Fruit fly (Drosophila melanogaster) whole organism, embryonic: ENCODE results near the gene CG17329.

Experiments
- CG10979 ChIP-seq: fragments of 200-800 bp; sonication (Bioruptor generic); optimal IDR thresholded peaks from 2 replicates; lab custom pipeline; 2018; ENCODE audit warnings: missing biosample characterization, mild to moderate bottlenecking, missing genetic modification characterization, moderate library complexity
- CG11504 ChIP-seq: fragments of 200-800 bp; sonication (Bioruptor generic); optimal IDR thresholded peaks from 3 replicates; lab custom pipeline; 2019; ENCODE audit warnings: missing biosample characterization, mild to moderate bottlenecking, missing genetic modification characterization, moderate library complexity
- CG17612 ChIP-seq: fragments of 200-800 bp; sonication (Bioruptor generic); IDR thresholded peaks from 2 replicates; pipeline ENCODE4 v1.3.6; 2022; ENCODE audit warnings: missing biosample characterization, missing genetic modification characterization
- CG1832 ChIP-seq: fragments of 200-800 bp; sonication (Bioruptor generic); optimal IDR thresholded peaks from 2 replicates; lab custom pipeline; 2017; ENCODE audit warnings: missing biosample characterization, mild to moderate bottlenecking, missing genetic modification characterization, inconsistent platforms
- CG2199 ChIP-seq: fragments of 200-800 bp; sonication (Bioruptor generic); IDR thresholded peaks from 3 replicates; pipeline ENCODE4 v1.3.6; 2022; ENCODE audit warnings: missing biosample characterization, missing genetic modification characterization
- CG3281 ChIP-seq: fragments of 200-800 bp; sonication (Bioruptor generic); optimal IDR thresholded peaks from 3 replicates; lab custom pipeline; 2017; ENCODE audit warnings: missing biosample characterization, mild to moderate bottlenecking, missing genetic modification characterization
- CG4820 ChIP-seq: fragments of 200-800 bp; sonication (Bioruptor generic); optimal IDR thresholded peaks from 3 replicates; lab custom pipeline; 2016; ENCODE audit warnings: missing biosample characterization, missing genetic modification characterization
- CG6854 ChIP-seq: fragments of 200-800 bp; sonication (Bioruptor generic); optimal IDR thresholded peaks from 3 replicates; lab custom pipeline; 2017; ENCODE audit warnings: missing biosample characterization, mild to moderate bottlenecking, missing genetic modification characterization
- D ChIP-seq, 2 experiments: fragments of 200-800 bp in 1 of 2; fragments of >200 bp in 1 of 2; sonication (Bioruptor generic) in 1 of 2; optimal IDR thresholded peaks; 2 replicates in 1 of 2; 3 replicates in 1 of 2; lab custom pipeline; 2017; ENCODE audit warnings: mild to moderate bottlenecking in 1 of 2, missing biosample characterization in 1 of 2, missing genetic modification characterization in 1 of 2, missing genetic modification reagents in 1 of 2
- Dfd ChIP-seq, 2 experiments: fragments of >200 bp; optimal IDR thresholded peaks; 2 replicates each; lab custom pipeline; 2017; ENCODE audit warnings: missing biosample characterization in 2 of 2, missing genetic modification characterization in 2 of 2
- Doc2 ChIP-seq: fragments of 200-800 bp; sonication (Bioruptor generic); IDR thresholded peaks from 2 replicates; pipeline ENCODE4 v1.3.6; 2022; ENCODE audit warnings: missing biosample characterization, missing genetic modification characterization
- Gsc ChIP-seq: fragments of 200-800 bp; sonication (Bioruptor generic); IDR thresholded peaks from 2 replicates; pipeline ENCODE4 v1.3.6; 2022; ENCODE audit warnings: missing biosample characterization, missing genetic modification characterization
- Gug ChIP-seq: fragments of 200-800 bp; sonication (Bioruptor generic); IDR thresholded peaks from 4 replicates; pipeline ENCODE4 v1.3.6; 2022; ENCODE audit warnings: missing biosample characterization, missing genetic modification characterization
- HLHmδ ChIP-seq: fragments of 200-800 bp; sonication (Bioruptor generic); optimal IDR thresholded peaks from 2 replicates; lab custom pipeline; 2018; ENCODE audit warnings: missing biosample characterization, mild to moderate bottlenecking, missing genetic modification characterization, moderate library complexity
- Hand ChIP-seq: fragments of 200-800 bp; sonication (Bioruptor generic); optimal IDR thresholded peaks from 2 replicates; lab custom pipeline; 2017; ENCODE audit warnings: mild to moderate bottlenecking, missing biosample characterization, missing genetic modification reagents, missing genetic modification characterization
- MTF-1 ChIP-seq: fragments of 200-800 bp; sonication (Bioruptor generic); optimal IDR thresholded peaks from 2 replicates; lab custom pipeline; 2018; ENCODE audit warnings: missing biosample characterization, mild to moderate bottlenecking, missing genetic modification characterization, borderline replicate concordance
- Neu2 ChIP-seq: fragments of 200-800 bp; sonication (Bioruptor generic); optimal IDR thresholded peaks from 3 replicates; lab custom pipeline; 2016; ENCODE audit warnings: missing biosample characterization, missing genetic modification characterization, borderline replicate concordance
- Nf-YA ChIP-seq: fragments of 200-800 bp; sonication (Bioruptor generic); IDR thresholded peaks from 2 replicates; pipeline ENCODE4 v1.3.6; 2022; ENCODE audit warnings: missing biosample characterization, missing genetic modification characterization
- Ssrp ChIP-seq: fragments of 200-800 bp; sonication (Bioruptor generic); optimal IDR thresholded peaks from 2 replicates; lab custom pipeline; 2018; ENCODE audit warnings: missing biosample characterization, mild to moderate bottlenecking, missing genetic modification characterization, moderate library complexity
- Taf1 ChIP-seq: fragments of 200-800 bp; sonication (Bioruptor generic); IDR thresholded peaks from 2 replicates; pipeline ENCODE4 v1.3.6; 2022; ENCODE audit warnings: missing biosample characterization, missing genetic modification characterization
- al ChIP-seq: fragments of 200-800 bp; sonication (Bioruptor generic); IDR thresholded peaks from 2 replicates; pipeline ENCODE4 v1.3.6; 2022; ENCODE audit warnings: missing biosample characterization, missing genetic modification characterization
- btn ChIP-seq: fragments of 200-800 bp; sonication (Bioruptor generic); optimal IDR thresholded peaks from 2 replicates; lab custom pipeline; 2016; ENCODE audit warnings: missing biosample characterization, missing genetic modification characterization
- caup ChIP-seq: fragments of 200-800 bp; sonication (Bioruptor generic); optimal IDR thresholded peaks from 3 replicates; lab custom pipeline; 2017; ENCODE audit warnings: missing biosample characterization, mild to moderate bottlenecking, missing genetic modification characterization, moderate library complexity; ENCODE audit not compliant: severe bottlenecking
- chn ChIP-seq: fragments of 200-800 bp; sonication (Bioruptor generic); optimal IDR thresholded peaks from 2 replicates; lab custom pipeline; 2016; ENCODE audit warnings: missing biosample characterization, missing genetic modification characterization
- corto ChIP-seq: fragments of 200-800 bp; sonication (Bioruptor generic); optimal IDR thresholded peaks from 2 replicates; lab custom pipeline; 2016; ENCODE audit warnings: missing biosample characterization, mild to moderate bottlenecking, missing genetic modification characterization, moderate library complexity
- croc ChIP-seq: fragments of 200-800 bp; sonication (Bioruptor generic); conservative IDR thresholded peaks from 3 replicates; pipeline ENCODE4 v1.3.6; 2022; ENCODE audit warnings: missing biosample characterization, missing genetic modification characterization
- dmrt11E ChIP-seq: fragments of 200-800 bp; sonication (Bioruptor generic); optimal IDR thresholded peaks from 3 replicates; lab custom pipeline; 2018; ENCODE audit warnings: missing biosample characterization, mild to moderate bottlenecking, missing genetic modification characterization, moderate library complexity
- emc ChIP-seq: fragments of 200-800 bp; sonication (Bioruptor generic); optimal IDR thresholded peaks from 2 replicates; lab custom pipeline; 2016; ENCODE audit warnings: missing biosample characterization, missing genetic modification characterization
- ems ChIP-seq: fragments of 200-800 bp; sonication (Bioruptor generic); optimal IDR thresholded peaks from 3 replicates; lab custom pipeline; 2016; ENCODE audit warnings: missing biosample characterization, missing genetic modification characterization
- gfzf ChIP-seq: fragments of 200-800 bp; sonication (Bioruptor generic); optimal IDR thresholded peaks from 2 replicates; lab custom pipeline; 2016; ENCODE audit warnings: missing biosample characterization, mild to moderate bottlenecking, missing genetic modification characterization, moderate library complexity
- gt ChIP-seq: fragments of 200-800 bp; sonication (Bioruptor generic); IDR thresholded peaks from 2 replicates; pipeline ENCODE4 v1.3.6; 2022; ENCODE audit warnings: missing biosample characterization, missing genetic modification characterization
- h ChIP-seq: fragments of >200 bp; optimal IDR thresholded peaks from 2 replicates; lab custom pipeline; 2017
- hkb ChIP-seq, 2 experiments: fragments of 200-800 bp in 1 of 2; fragments of >200 bp in 1 of 2; sonication (Bioruptor generic) in 1 of 2; IDR thresholded peaks in 1 of 2; optimal IDR thresholded peaks in 1 of 2; 2 replicates each; pipeline versions ENCODE4 v1.3.6 to Lab custom; 2017 to 2022; ENCODE audit warnings: missing biosample characterization in 1 of 2, missing genetic modification characterization in 1 of 2
- kni ChIP-seq: fragments of 200-800 bp; sonication (Bioruptor generic); optimal IDR thresholded peaks from 3 replicates; lab custom pipeline; 2017; ENCODE audit warnings: mild to moderate bottlenecking, missing biosample characterization, missing genetic modification reagents, missing genetic modification characterization
- nau ChIP-seq: fragments of 200-800 bp; sonication (Bioruptor generic); optimal IDR thresholded peaks from 3 replicates; lab custom pipeline; 2017; ENCODE audit warnings: missing biosample characterization, mild to moderate bottlenecking, missing genetic modification characterization, missing genetic modification reagents
- nmo ChIP-seq: fragments of 200-800 bp; sonication (Bioruptor generic); optimal IDR thresholded peaks from 2 replicates; lab custom pipeline; 2018; ENCODE audit warnings: missing biosample characterization, mild to moderate bottlenecking, missing genetic modification characterization, moderate library complexity
- odd ChIP-seq: fragments of 200-800 bp; sonication (Bioruptor generic); optimal IDR thresholded peaks from 2 replicates; lab custom pipeline; 2017; ENCODE audit warnings: missing biosample characterization, mild to moderate bottlenecking, missing genetic modification characterization
- otp ChIP-seq: fragments of 200-800 bp; sonication (Bioruptor generic); IDR thresholded peaks from 3 replicates; pipeline ENCODE4, ENCODE4 v1.3.6; 2022; ENCODE audit warnings: missing biosample characterization, missing genetic modification characterization
- pfk ChIP-seq: fragments of 200-800 bp; sonication (Bioruptor generic); optimal IDR thresholded peaks from 2 replicates; lab custom pipeline; 2018; ENCODE audit warnings: missing biosample characterization, mild to moderate bottlenecking, missing genetic modification characterization, moderate library complexity
- pita ChIP-seq: fragments of 200-800 bp; sonication (Bioruptor generic); optimal IDR thresholded peaks from 2 replicates; lab custom pipeline; 2017; ENCODE audit warnings: missing biosample characterization, mild to moderate bottlenecking, missing genetic modification characterization
- rib ChIP-seq: fragments of 200-800 bp; sonication (Bioruptor generic); IDR thresholded peaks from 2 replicates; pipeline ENCODE4 v1.3.6; 2022; ENCODE audit warnings: missing biosample characterization, missing genetic modification characterization
- schlank ChIP-seq: fragments of 200-800 bp; sonication (Bioruptor generic); optimal IDR thresholded peaks from 2 replicates; lab custom pipeline; 2018; ENCODE audit warnings: missing biosample characterization, mild to moderate bottlenecking, missing genetic modification characterization
- tup ChIP-seq: fragments of 200-800 bp; sonication (Bioruptor generic); optimal IDR thresholded peaks from 2 replicates; lab custom pipeline; 2016; ENCODE audit warnings: missing biosample characterization, mild to moderate bottlenecking, missing genetic modification characterization, moderate library complexity
- usp ChIP-seq: fragments of >200 bp; optimal IDR thresholded peaks from 2 replicates; lab custom pipeline; 2017; ENCODE audit warnings: missing biosample characterization, missing genetic modification characterization

CG17329 gene

DNA sequence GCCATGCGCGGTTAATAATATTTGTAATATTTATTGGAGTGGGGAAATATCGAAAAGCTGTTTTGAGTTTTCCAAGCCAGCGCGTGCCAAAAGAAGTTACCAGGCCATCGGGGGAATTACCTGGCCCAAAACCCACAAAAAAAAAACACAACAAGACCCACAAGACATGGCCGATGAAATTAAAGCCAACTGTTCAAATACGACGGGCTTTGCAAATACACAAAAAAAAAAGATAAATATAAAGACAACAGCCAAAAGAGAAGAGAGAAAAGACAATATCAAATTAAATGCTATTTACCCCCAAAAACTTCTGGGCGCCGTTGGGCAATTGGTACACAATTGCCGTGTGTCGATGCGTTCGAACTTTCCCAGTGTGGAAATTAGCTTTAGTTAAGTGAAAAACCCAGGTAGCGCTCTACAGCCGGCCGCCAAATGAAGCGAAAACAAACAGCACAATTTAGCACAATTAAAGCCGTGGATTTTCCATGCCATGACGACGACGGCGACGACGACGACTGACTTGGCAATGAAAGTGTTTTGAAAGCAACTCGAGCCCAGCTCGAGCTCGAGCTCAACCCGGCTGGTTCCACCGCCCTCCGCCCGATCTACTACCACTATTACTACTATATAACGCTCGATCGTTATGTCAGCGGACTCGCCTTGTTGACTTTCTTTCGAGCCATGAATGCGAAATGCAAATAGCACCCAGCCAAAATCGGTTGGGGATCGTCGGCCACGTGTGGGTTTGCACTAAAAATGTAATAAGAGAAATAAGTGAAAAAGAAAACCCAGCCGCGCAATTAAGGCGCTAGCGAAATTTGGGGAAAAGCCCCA, 26.9 kb downstream of the CG17329 start (continued):
- no peak for TF ChIP-seq pita
- no peak for TF ChIP-seq Doc2 (GFP tag; lab: Robert Waterston, UW)
- no peak for TF ChIP-seq Neu2 (GFP tag; lab: Kevin White, UChicago)
- no peak for TF ChIP-seq Ssrp (tag; lab: Kevin White, UChicago)
- TF ChIP-seq CG10979 (tag; lab: Kevin White, UChicago) = no peak
- TF ChIP-seq CG17612 (GFP tag; lab: Robert Waterston, UW) = no peak
- peak; percentile 84 for TF ChIP-seq caup
- no peak for TF ChIP-seq gt (GFP tag; lab: Robert Waterston, UW)
- no peak for TF ChIP-seq corto (GFP tag; lab: Kevin White, UChicago)
- TF ChIP-seq Gug (GFP tag; lab: Robert Waterston, UW) = no peak
- TF ChIP-seq odd (GFP tag; lab: Kevin White, UChicago) = peak; percentile 72
- TF ChIP-seq nau (GFP tag; lab: Kevin White, UChicago) = peak; percentile 14
- TF ChIP-seq CG1832 (GFP tag; lab: Kevin White, UChicago) = no peak
- no peak for TF ChIP-seq croc (GFP tag; lab: Robert Waterston, UW)
- TF ChIP-seq otp = peak; percentile 36; the same call in 1 of the 3 replicates
- peak; percentile 77 for TF ChIP-seq kni (GFP tag; lab: Kevin White, UChicago)
- no peak for TF ChIP-seq al (GFP tag; lab: Robert Waterston, UW)
- TF ChIP-seq dmrt11E (tag; lab: Kevin White, UChicago) = no peak
- TF ChIP-seq tup (GFP tag; lab: Kevin White, UChicago) = peak; percentile 46
- peak; percentile 23 for TF ChIP-seq schlank (tag; lab: Kevin White, UChicago)
- peak; percentile 36; the same call in 1 of the 2 replicates for TF ChIP-seq Nf-YA
- TF ChIP-seq Taf1 (GFP tag; lab: Robert Waterston, UW) = no peak
- no peak for TF ChIP-seq h (lab: Kevin White, UChicago)
- TF ChIP-seq Gsc (GFP tag; lab: Robert Waterston, UW) = no peak
- peak; percentile 70 for TF ChIP-seq MTF-1 (GFP tag; lab: Kevin White, UChicago)
- no peak for TF ChIP-seq hkb (optimal IDR thresholded peaks at IDR 0.05; lab: Kevin White, UChicago)
- TF ChIP-seq hkb (GFP tag; IDR thresholded peaks at IDR 0.05; lab: Robert Waterston, UW) = peak; percentile 57
- no peak for TF ChIP-seq nmo (GFP tag; lab: Kevin White, UChicago)
- no peak for TF ChIP-seq HLHmδ (GFP tag; lab: Kevin White, UChicago)
- TF ChIP-seq CG11504 (tag; lab: Kevin White, UChicago) = peak; percentile 1
- peak; percentile 11 for TF ChIP-seq CG3281 (GFP tag; lab: Kevin White, UChicago)
- no peak for TF ChIP-seq emc (GFP tag; lab: Kevin White, UChicago)
- TF ChIP-seq btn (GFP tag; lab: Kevin White, UChicago) = no peak
- TF ChIP-seq ems = no peak
- TF ChIP-seq D (optimal IDR thresholded peaks at IDR 0.05; lab: Kevin White, UChicago) = no peak
- peak; percentile 4 for TF ChIP-seq D (GFP tag; optimal IDR thresholded peaks at IDR 0.05; lab: Kevin White, UChicago)
- TF ChIP-seq gfzf = no peak
- TF ChIP-seq chn (GFP tag; lab: Kevin White, UChicago) = no peak
- no peak for TF ChIP-seq Dfd (GFP tag; optimal IDR thresholded peaks at IDR 0.05; lab: Kevin White, UChicago)
- TF ChIP-seq Hand (GFP tag; lab: Kevin White, UChicago) = no peak
- TF ChIP-seq rib = no peak
- no peak for TF ChIP-seq CG4820 (GFP tag; lab: Kevin White, UChicago)
- no peak for TF ChIP-seq CG2199
- TF ChIP-seq usp (GFP tag; lab: Kevin White, UChicago) = no peak
- TF ChIP-seq CG6854 (GFP tag; lab: Kevin White, UChicago) = no peak
- TF ChIP-seq pfk (GFP tag; lab: Kevin White, UChicago) = peak; percentile 48
- TF ChIP-seq, all 482 proteins: peak for 177
